In genomic region chrIII:7383733-7384132, ce11 we compare ENCODE assay signal across 2 worm cellular contexts.
A peak's percentile ranks its signal among the peaks of the same experiment; 100 is the strongest.
TF ChIP-seq lines count a peak whose summit lies in the region.

Gene tbp-1 (plus strand): TSS chrIII:7384033.

TF ChIP-seq in whole organism, L4 larva, 104 proteins besides CTCF, POLR2A, EP300 and RAD21:
- TF ChIP-seq daf-8 (GFP tag; IDR thresholded peaks at IDR 0.05; lab: Robert Waterston, UW) (no peak), lin-38 (GFP tag; IDR thresholded peaks at IDR 0.05; lab: Robert Waterston, UW) (peak; percentile 24; the same call in 1 of the 2 replicates), ctbp-1 (GFP tag; IDR thresholded peaks at IDR 0.05; lab: Robert Waterston, UW) (no peak), mdl-1 (tag; optimal IDR thresholded peaks at IDR 0.05; lab: Kevin White, UChicago) (no peak), nhr-102 (tag; optimal IDR thresholded peaks at IDR 0.05; lab: Kevin White, UChicago) (no peak), nhr-42 (GFP tag; IDR thresholded peaks at IDR 0.05; lab: Robert Waterston, UW) (no peak), ceh-32 (tag; optimal IDR thresholded peaks at IDR 0.05; lab: Kevin White, UChicago; ENCODE audit: poor library complexity) (no peak), Y48G9A.11 (GFP tag; IDR thresholded peaks at IDR 0.05; lab: Robert Waterston, UW) (no peak)

TF ChIP-seq in whole organism, young adult, 124 proteins besides CTCF, POLR2A, EP300 and RAD21:
- no peak for TF ChIP-seq unc-62 (GFP tag; optimal IDR thresholded peaks at IDR 0.05; lab: Kevin White, UChicago)
- peak; percentile 58 for TF ChIP-seq tbp1 (GFP tag; optimal IDR thresholded peaks at IDR 0.05; lab: Kevin White, UChicago)
TF ChIP-seq in whole organism, young adult: peak in this region for 1.
